Fruit fly (Drosophila melanogaster): Measurements from ENCODE around the gene Ir64a.

DNA sequence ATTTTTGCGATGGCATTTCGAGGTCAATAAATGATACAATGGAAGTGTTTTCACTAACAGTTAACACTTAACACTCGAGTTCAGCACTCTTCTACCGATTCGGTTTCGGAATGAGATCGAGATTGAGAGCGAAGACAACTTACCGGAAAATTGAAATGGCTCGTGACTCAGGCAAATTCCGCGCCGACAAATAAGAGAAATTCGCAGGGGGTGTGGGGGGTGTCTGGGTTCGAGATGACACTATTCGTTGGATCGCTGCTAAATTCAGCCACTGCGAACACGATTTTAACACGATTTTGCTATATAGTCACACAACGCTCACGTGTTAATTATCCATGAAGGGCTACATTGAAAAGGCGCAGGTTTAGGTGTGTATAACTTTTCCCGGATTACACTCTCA, 28.1 kb downstream of the Ir64a start:
- TF ChIP-seq ey (GFP tag; optimal IDR thresholded peaks at IDR 0.05) (no peak), CG9705 (GFP tag; optimal IDR thresholded peaks at IDR 0.05) (no peak), psq (GFP tag; optimal IDR thresholded peaks at IDR 0.05) (no peak)

Data from whole organism, wandering third instar larva.